Worm (Caenorhabditis elegans) whole organism, early embryonic: ENCODE measurements around the gene nhr-268.

Experiments used
- B0310.2 ChIP-seq: sonication (generic microtip); optimal IDR thresholded peaks from 2 replicates; lab custom pipeline; 2016; ENCODE audit warnings: mild to moderate bottlenecking, missing genetic modification characterization, missing compliant biosample characterization
- F13C5.2 ChIP-seq: sonication (generic microtip); optimal IDR thresholded peaks from 2 replicates; lab custom pipeline; 2017; ENCODE audit warnings: mild to moderate bottlenecking, missing genetic modification characterization, inconsistent platforms, missing compliant biosample characterization
- aly-1 ChIP-seq: sonication (generic microtip); optimal IDR thresholded peaks from 2 replicates; lab custom pipeline; 2016; ENCODE audit warnings: missing genetic modification characterization, missing compliant biosample characterization
- ama-1 ChIP-seq: fragments of 150-350 bp; optimal IDR thresholded peaks from 2 replicates; lab custom pipeline; 2014
- ceh-36 ChIP-seq: sonication (generic microtip); optimal IDR thresholded peaks from 2 replicates; lab custom pipeline; 2016; ENCODE audit warnings: missing genetic modification characterization, inconsistent platforms, missing compliant biosample characterization
- flt-1 ChIP-seq: fragments of 200-800 bp; sonication (Bioruptor generic); IDR thresholded peaks from 2 replicates; pipeline ENCODE4 v1.3.6; 2022; ENCODE audit warnings: missing genetic modification characterization, missing compliant biosample characterization
- pes-1 ChIP-seq: fragments of 200-800 bp; sonication (Bioruptor generic); IDR thresholded peaks from 2 replicates; pipeline ENCODE4 v1.3.6; 2022; ENCODE audit warnings: missing genetic modification reagents, missing genetic modification characterization, missing compliant biosample characterization
- scrt-1 ChIP-seq: fragments of 200-800 bp; sonication (Bioruptor generic); IDR thresholded peaks from 2 replicates; pipeline ENCODE4 v1.3.6; 2022; ENCODE audit warnings: missing genetic modification characterization, missing compliant biosample characterization
- sea-1 ChIP-seq: fragments of 200-800 bp; sonication (Bioruptor generic); conservative IDR thresholded peaks from 2 replicates; pipeline ENCODE4 v1.3.6; 2022; ENCODE audit warnings: missing genetic modification characterization, missing compliant biosample characterization
- tbx-11 ChIP-seq: fragments of 200-800 bp; sonication (Bioruptor generic); IDR thresholded peaks from 2 replicates; pipeline ENCODE4 v1.3.6; 2022; ENCODE audit warnings: missing genetic modification characterization, missing compliant biosample characterization
- tra-4 ChIP-seq: sonication (generic microtip); optimal IDR thresholded peaks from 2 replicates; lab custom pipeline; 2017; ENCODE audit warnings: missing genetic modification characterization, missing compliant biosample characterization

ce11 chrV:15693682-15694081 lies 3.6 kb downstream of the nhr-268 start, which contains the start of gene nhr-198:
- TF ChIP-seq ama-1 (lab: Kevin White, UChicago) (no peak), scrt-1 (GFP tag; lab: Robert Waterston, UW) (no peak), flt-1 (GFP tag; lab: Robert Waterston, UW) (no peak), ceh-36 (tag; lab: Kevin White, UChicago) (no peak), F13C5.2 (tag; lab: Kevin White, UChicago) (no peak), pes-1 (GFP tag; lab: Robert Waterston, UW) (no peak), B0310.2 (tag; lab: Kevin White, UChicago) (no peak), aly-1 (tag; lab: Kevin White, UChicago) (no peak), sea-1 (GFP tag; lab: Robert Waterston, UW) (no peak), tbx-11 (GFP tag; lab: Robert Waterston, UW) (no peak), tra-4 (no peak)
